Worm (Caenorhabditis elegans) whole organism, L3 larva: ENCODE results near the gene air-1.

ENCODE experiments used
- elt-1 ChIP-seq: fragments of 150-350 bp; optimal IDR thresholded peaks from 2 replicates; lab custom pipeline; 2014; ENCODE audit warnings: missing biosample characterization, missing genetic modification characterization
- lin-15B ChIP-seq: fragments of 150-350 bp; optimal IDR thresholded peaks from 2 replicates; lab custom pipeline; 2014; ENCODE audit warnings: missing biosample characterization, missing genetic modification characterization
- nhr-67 ChIP-seq: fragments of 150-350 bp; optimal IDR thresholded peaks from 2 replicates; lab custom pipeline; 2014; ENCODE audit warnings: missing biosample characterization, missing genetic modification characterization

- TF ChIP-seq elt-1 (tag; lab: Kevin White, UChicago) (no peak), nhr-67 (tag; lab: Kevin White, UChicago) (no peak), lin-15B (tag; lab: Kevin White, UChicago) (no peak)
These were observed 24.2 kb downstream of the air-1 start, which contains the start of gene C16D9.5 for ce11 chrV:8245457-8245856.
